Worm (Caenorhabditis elegans): Measurements from ENCODE around the gene dgk-5.

Gene dgk-5

DNA sequence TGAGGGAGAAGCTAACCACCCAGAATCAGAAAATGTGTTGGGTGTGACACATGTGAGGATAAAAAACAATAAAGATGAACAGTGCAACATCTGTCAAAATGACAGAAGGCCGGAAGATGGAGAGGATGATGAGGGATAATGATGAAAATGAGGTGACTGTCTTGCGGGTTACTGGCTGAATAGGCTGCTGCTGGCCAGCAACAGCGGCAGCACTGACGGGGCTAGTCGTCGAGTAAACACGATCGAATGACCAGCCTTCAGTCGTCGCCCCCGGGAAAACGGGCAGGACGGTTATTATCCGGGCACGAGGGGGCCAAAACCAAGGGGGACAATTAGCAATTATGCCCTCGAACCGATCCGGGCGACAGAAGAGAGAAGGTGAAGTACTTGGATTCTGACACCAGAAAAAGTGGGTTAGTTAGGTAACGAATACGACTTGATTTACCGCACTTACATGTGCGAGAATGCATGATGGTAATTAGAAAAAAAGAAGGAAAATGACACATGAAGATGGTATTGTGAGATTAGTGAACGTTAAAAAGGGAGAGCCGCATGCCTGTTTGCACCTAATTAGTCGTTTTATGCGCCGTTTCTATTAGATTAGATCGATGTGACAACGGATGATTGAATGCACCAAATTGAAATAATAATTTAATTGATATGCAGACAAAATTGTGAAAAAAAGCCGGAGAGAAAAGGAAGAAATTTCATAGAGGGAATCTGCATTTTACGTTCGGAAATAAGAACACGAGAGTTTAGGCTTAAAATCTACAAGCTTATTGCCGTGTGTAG is 59.0 kb downstream of the dgk-5 start:
- TF ChIP-seq flt-1 (GFP tag; IDR thresholded peaks at IDR 0.05) (0 out of 2 replicates have a peak, but pooled peaks have one; percentile 49), cog-1 (tag; optimal IDR thresholded peaks at IDR 0.05) (no peak), klf-2 (GFP tag; conservative IDR thresholded peaks at IDR 0.05) (no peak), tab-1 (GFP tag; IDR thresholded peaks at IDR 0.05) (0 out of 2 replicates have a peak, but pooled peaks have one; percentile 53)

DNA sequence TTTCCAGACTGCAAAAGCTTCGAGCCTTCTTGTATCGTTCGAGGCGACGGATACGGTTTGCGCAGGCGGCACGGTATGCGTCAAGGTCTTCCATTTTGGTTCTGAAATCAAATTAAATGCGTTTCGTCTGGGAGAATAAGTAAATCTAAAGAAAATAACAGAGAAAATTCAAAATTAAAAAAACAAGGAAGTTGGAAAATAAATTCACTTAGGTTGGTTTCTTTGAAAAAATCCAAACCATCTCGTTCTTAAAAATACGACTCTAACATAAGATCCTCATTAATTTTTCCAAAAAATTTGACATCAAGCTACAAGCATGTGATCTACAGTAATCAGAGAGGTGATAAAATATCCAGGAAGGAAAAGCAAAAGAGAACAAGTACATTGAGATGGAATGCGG is 60.7 kb downstream of the dgk-5 start, which contains the start of gene T25D10.4:
T25D10.4 (minus strand) TSS at position 101 of the 400 bp plus-strand sequence.
- TF ChIP-seq ztf-29 (GFP tag; IDR thresholded peaks at IDR 0.05) (no peak), T22C8.4 (GFP tag; IDR thresholded peaks at IDR 0.05) (no peak), cog-1 (tag; optimal IDR thresholded peaks at IDR 0.05) (no peak), tab-1 (GFP tag; IDR thresholded peaks at IDR 0.05) (no peak), flt-1 (GFP tag; IDR thresholded peaks at IDR 0.05) (no peak), ref-1 (GFP tag; conservative IDR thresholded peaks at IDR 0.05) (no peak)

DNA sequence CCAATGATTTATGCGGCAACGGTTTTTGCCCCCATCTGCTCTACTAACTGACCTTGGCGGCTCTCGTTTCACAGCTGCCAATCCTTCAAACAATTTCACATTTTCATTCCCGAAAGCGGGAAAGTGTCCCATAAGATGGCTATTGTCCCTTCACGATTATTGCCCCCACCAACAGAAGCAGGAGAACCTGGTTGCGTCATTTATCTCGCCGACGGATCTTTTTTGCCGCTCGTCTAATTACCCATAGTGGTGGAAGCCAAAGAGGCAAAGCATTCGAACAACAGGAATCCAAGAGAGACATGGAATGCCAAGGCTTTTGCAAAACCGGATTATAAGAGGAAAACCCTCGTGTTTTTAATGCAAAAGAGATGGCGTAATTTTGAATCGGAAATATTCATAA is 61.8 kb downstream of the dgk-5 start:
- no peak for TF ChIP-seq T22C8.4 (GFP tag; IDR thresholded peaks at IDR 0.05)
- TF ChIP-seq cog-1 (tag; optimal IDR thresholded peaks at IDR 0.05), result no peak
- no peak for TF ChIP-seq tab-1 (GFP tag; IDR thresholded peaks at IDR 0.05)
- peak; percentile 33; the same call in 1 of the 2 replicates for TF ChIP-seq ztf-23 (GFP tag; IDR thresholded peaks at IDR 0.05)
- TF ChIP-seq med-1 (GFP tag; optimal IDR thresholded peaks at IDR 0.05; ENCODE audit: insufficient read depth), result no peak
- TF ChIP-seq ref-1 (GFP tag; conservative IDR thresholded peaks at IDR 0.05), result no peak
- TF ChIP-seq flt-1 (GFP tag; IDR thresholded peaks at IDR 0.05), result no peak
- TF ChIP-seq ztf-29 (GFP tag; IDR thresholded peaks at IDR 0.05), result 0 out of 2 replicates have a peak, but pooled peaks have one; percentile 47
- TF ChIP-seq klf-2 (GFP tag; conservative IDR thresholded peaks at IDR 0.05), result no peak

- TF ChIP-seq ztf-29 (GFP tag; IDR thresholded peaks at IDR 0.05) (no peak), T22C8.4 (GFP tag; IDR thresholded peaks at IDR 0.05) (no peak), flt-1 (GFP tag; IDR thresholded peaks at IDR 0.05) (no peak), ref-1 (GFP tag; conservative IDR thresholded peaks at IDR 0.05) (no peak)
Observed at ce11 chrII:6407279-6407678, 63.6 kb downstream of the dgk-5 start, which contains the start of gene spp-11. TSS of gene spp-11 (minus strand) at chrII:6407379.

Data from whole organism, midembryonic.